Fruit fly (Drosophila melanogaster): ENCODE results near the gene Ost48.

Gene Ost48

DNA sequence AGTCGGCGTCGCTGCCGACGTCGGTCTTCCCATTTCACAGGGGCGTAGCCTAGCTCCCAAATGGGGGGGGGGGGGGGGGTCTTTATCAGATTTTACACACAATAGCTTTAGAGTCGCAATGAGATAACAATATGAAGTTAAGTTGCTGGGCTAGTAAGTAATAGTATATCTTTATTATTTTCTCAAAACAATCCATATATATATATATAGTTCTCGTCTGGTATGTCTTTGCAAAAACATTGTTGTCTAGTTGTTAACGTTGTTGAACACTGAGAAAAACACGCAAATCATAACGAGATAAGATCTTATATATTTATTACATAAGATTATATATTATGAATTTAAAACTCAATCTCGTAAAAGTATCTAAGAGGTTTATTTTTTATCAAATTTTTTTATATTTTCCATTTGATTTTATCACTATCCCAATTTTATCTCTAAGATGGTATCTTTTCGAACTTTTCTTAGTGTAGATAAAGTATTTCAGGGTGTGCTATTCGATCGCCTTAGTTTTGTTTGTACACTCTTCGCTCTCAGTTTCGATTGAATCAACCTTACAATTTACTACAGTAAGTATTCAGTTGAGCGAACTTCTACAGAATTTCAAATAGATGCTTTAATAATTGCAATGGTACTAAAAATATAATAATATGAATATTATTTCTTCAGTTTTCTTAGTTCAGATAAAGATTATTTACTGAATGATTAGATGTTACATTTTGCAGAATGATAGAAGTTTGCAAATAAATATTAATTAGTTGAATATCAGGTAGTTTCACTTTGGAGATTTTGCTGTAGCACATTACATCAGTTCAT lies 43.8 kb upstream of the Ost48 start (continued):
- TF ChIP-seq bcd (GFP tag; optimal IDR thresholded peaks at IDR 0.05) = peak; percentile 84
- TF ChIP-seq CG3995 (GFP tag; optimal IDR thresholded peaks at IDR 0.05) = no peak
- TF ChIP-seq yki (optimal IDR thresholded peaks at IDR 0.05) = no peak
- peak; percentile 39 for TF ChIP-seq Sox100B (GFP tag; optimal IDR thresholded peaks at IDR 0.05)
- peak; percentile 97 for TF ChIP-seq CG11456 (GFP tag; IDR thresholded peaks at IDR 0.05)
- TF ChIP-seq CG4730 (GFP tag; IDR thresholded peaks at IDR 0.05) = peak; percentile 78
- TF ChIP-seq pros (GFP tag; optimal IDR thresholded peaks at IDR 0.05) = no peak
- TF ChIP-seq cato (GFP tag; optimal IDR thresholded peaks at IDR 0.05; ENCODE audit: borderline replicate concordance) = no peak
- peak; percentile 67 for TF ChIP-seq CG10267 (tag; optimal IDR thresholded peaks at IDR 0.05)
- TF ChIP-seq gsb (GFP tag; IDR thresholded peaks at IDR 0.05) = peak; percentile 83
- peak; percentile 93 for TF ChIP-seq CG18599 (GFP tag; optimal IDR thresholded peaks at IDR 0.05)
- no peak for TF ChIP-seq gsb-n (tag; optimal IDR thresholded peaks at IDR 0.05)
- peak; percentile 21 for TF ChIP-seq HLH54F (GFP tag; optimal IDR thresholded peaks at IDR 0.05)
- peak; percentile 65; the same call in 1 of the 2 replicates for TF ChIP-seq MBD-R2 (GFP tag; IDR thresholded peaks at IDR 0.05)
- TF ChIP-seq CG12104 (GFP tag; optimal IDR thresholded peaks at IDR 0.05) = peak; percentile 43
- no peak for TF ChIP-seq CG2129 (GFP tag; IDR thresholded peaks at IDR 0.05; ENCODE audit: partially characterized antibody)
- peak; percentile 73 for TF ChIP-seq D19B (GFP tag; optimal IDR thresholded peaks at IDR 0.05)
- TF ChIP-seq Hsf (GFP tag; optimal IDR thresholded peaks at IDR 0.05) = peak; percentile 8
- TF ChIP-seq Nf-YC (tag; optimal IDR thresholded peaks at IDR 0.05) = peak; percentile 56
- no peak for TF ChIP-seq CG8089 (GFP tag; optimal IDR thresholded peaks at IDR 0.05)
- no peak for TF ChIP-seq Hmx (GFP tag; optimal IDR thresholded peaks at IDR 0.05)
- TF ChIP-seq CG4424 (GFP tag; optimal IDR thresholded peaks at IDR 0.05) = peak; percentile 43
- TF ChIP-seq dimm (GFP tag; IDR thresholded peaks at IDR 0.05) = peak; percentile 56; the same call in 1 of the 2 replicates
- no peak for TF ChIP-seq CG42726 (GFP tag; IDR thresholded peaks at IDR 0.05; ENCODE audit: partially characterized antibody)
- no peak for TF ChIP-seq CG16813 (GFP tag; IDR thresholded peaks at IDR 0.05; ENCODE audit: partially characterized antibody)
- TF ChIP-seq pnt (GFP tag; optimal IDR thresholded peaks at IDR 0.05) = no peak
- peak; percentile 84 for TF ChIP-seq CG15269 (tag; optimal IDR thresholded peaks at IDR 0.05)
- TF ChIP-seq ash1 (GFP tag; optimal IDR thresholded peaks at IDR 0.05) = peak; percentile 81
- TF ChIP-seq Poxn (GFP tag; IDR thresholded peaks at IDR 0.05) = peak; percentile 65; the same call in 1 of the 2 replicates
- no peak for TF ChIP-seq lov (optimal IDR thresholded peaks at IDR 0.05)
- 0 out of 3 replicates have a peak, but pooled peaks have one; percentile 42 for TF ChIP-seq lov (GFP tag; IDR thresholded peaks at IDR 0.05)
- peak; percentile 78 for TF ChIP-seq CG6765 (GFP tag; optimal IDR thresholded peaks at IDR 0.05)
- no peak for TF ChIP-seq wor (GFP tag; IDR thresholded peaks at IDR 0.05)
- peak; percentile 70; the same call in 2 of the 3 replicates for TF ChIP-seq H15 (GFP tag; IDR thresholded peaks at IDR 0.05)
- TF ChIP-seq CG8924 (tag; optimal IDR thresholded peaks at IDR 0.05) = peak; percentile 84
- peak; percentile 95 for TF ChIP-seq CG9932 (GFP tag; IDR thresholded peaks at IDR 0.05)
- no peak for TF ChIP-seq CG5953 (GFP tag; IDR thresholded peaks at IDR 0.05)
- peak; percentile 82 for TF ChIP-seq Dek (tag; optimal IDR thresholded peaks at IDR 0.05)
- TF ChIP-seq Hr78 (GFP tag; optimal IDR thresholded peaks at IDR 0.05) = no peak
- TF ChIP-seq CG9797 (GFP tag; optimal IDR thresholded peaks at IDR 0.05) = no peak
- TF ChIP-seq croc (GFP tag; conservative IDR thresholded peaks at IDR 0.05) = peak; percentile 42; the same call in 1 of the 3 replicates
- TF ChIP-seq da (GFP tag; optimal IDR thresholded peaks at IDR 0.05) = no peak
- peak; percentile 42 for TF ChIP-seq CG7928 (GFP tag; optimal IDR thresholded peaks at IDR 0.05)
- peak; percentile 81 for TF ChIP-seq CG11085 (GFP tag; IDR thresholded peaks at IDR 0.05)
- TF ChIP-seq Ravus (GFP tag; IDR thresholded peaks at IDR 0.05) = peak; percentile 67
- TF ChIP-seq cad (GFP tag; optimal IDR thresholded peaks at IDR 0.05) = no peak
- TF ChIP-seq ab (GFP tag; optimal IDR thresholded peaks at IDR 0.05) = no peak
